Fruit fly (Drosophila melanogaster): ENCODE results near the gene Oli.

Oli gene

dm6 chr2L:17586750-17587149, 2.2 kb upstream of the Oli start (continued):
- TF ChIP-seq row (GFP tag; IDR thresholded peaks at IDR 0.05) = 0 out of 3 replicates have a peak, but pooled peaks have one; percentile 23
- TF ChIP-seq CG1603 (tag; optimal IDR thresholded peaks at IDR 0.05) = no peak

dm6 chr2L:17588173-17589082, 556 bp upstream of the Oli start:
- TF ChIP-seq CG12219 (GFP tag; optimal IDR thresholded peaks at IDR 0.05) (no peak), zen (tag; optimal IDR thresholded peaks at IDR 0.05) (peak; percentile 23), scrt (GFP tag; optimal IDR thresholded peaks at IDR 0.05) (no peak), fd96Cb (tag; optimal IDR thresholded peaks at IDR 0.05) (peak; percentile 57), CG9437 (GFP tag; optimal IDR thresholded peaks at IDR 0.05) (peak; percentile 64), CG4328 (GFP tag; optimal IDR thresholded peaks at IDR 0.05) (no peak), CG6683 (GFP tag; optimal IDR thresholded peaks at IDR 0.05) (peak; percentile 16), CG7928 (GFP tag; optimal IDR thresholded peaks at IDR 0.05) (no peak), gfzf (GFP tag; optimal IDR thresholded peaks at IDR 0.05) (no peak), CG7357 (GFP tag; IDR thresholded peaks at IDR 0.05) (no peak), CG17802 (tag; optimal IDR thresholded peaks at IDR 0.05) (no peak), CG2199 (GFP tag; IDR thresholded peaks at IDR 0.05) (peak; percentile 94; the same call in 2 of the 3 replicates), CG1529 (GFP tag; optimal IDR thresholded peaks at IDR 0.05) (no peak), gce (GFP tag; IDR thresholded peaks at IDR 0.05) (no peak), esg (GFP tag; conservative IDR thresholded peaks at IDR 0.05) (no peak), toy (GFP tag; IDR thresholded peaks at IDR 0.05) (no peak), az2 (GFP tag; optimal IDR thresholded peaks at IDR 0.05) (peak; percentile 23), bcd (GFP tag; optimal IDR thresholded peaks at IDR 0.05) (peak; percentile 21), jigr1 (GFP tag; IDR thresholded peaks at IDR 0.05) (no peak), CG2116 (GFP tag; optimal IDR thresholded peaks at IDR 0.05) (no peak), Hey (tag; optimal IDR thresholded peaks at IDR 0.05) (peak; percentile 36), CG14667 (GFP tag; IDR thresholded peaks at IDR 0.05) (no peak), CG16779 (GFP tag; IDR thresholded peaks at IDR 0.05) (no peak), sim (GFP tag; IDR thresholded peaks at IDR 0.05) (no peak), grn (GFP tag; optimal IDR thresholded peaks at IDR 0.05) (no peak), chn (GFP tag; optimal IDR thresholded peaks at IDR 0.05) (no peak), tna (GFP tag; IDR thresholded peaks at IDR 0.05; ENCODE audit: partially characterized antibody) (no peak), CG12744 (GFP tag; optimal IDR thresholded peaks at IDR 0.05) (no peak), slou (GFP tag; optimal IDR thresholded peaks at IDR 0.05) (peak; percentile 58), usp (GFP tag; optimal IDR thresholded peaks at IDR 0.05) (no peak), fd3F (GFP tag; optimal IDR thresholded peaks at IDR 0.05) (no peak), CG8359 (GFP tag; optimal IDR thresholded peaks at IDR 0.05; ENCODE audit: borderline replicate concordance) (no peak), caup (GFP tag; optimal IDR thresholded peaks at IDR 0.05; ENCODE audit: severe bottlenecking) (no peak), CG14965 (GFP tag; optimal IDR thresholded peaks at IDR 0.05; ENCODE audit: borderline replicate concordance) (no peak), mld (GFP tag; IDR thresholded peaks at IDR 0.05; ENCODE audit: partially characterized antibody) (no peak), Optix (GFP tag; IDR thresholded peaks at IDR 0.05) (no peak), cas (GFP tag; IDR thresholded peaks at IDR 0.05) (no peak), CG12391 (tag; optimal IDR thresholded peaks at IDR 0.05) (peak; percentile 75), Hmr (GFP tag; optimal IDR thresholded peaks at IDR 0.05) (peak; percentile 21), yki (optimal IDR thresholded peaks at IDR 0.05) (no peak), CG4854 (GFP tag; optimal IDR thresholded peaks at IDR 0.05) (no peak), CG6689 (GFP tag; IDR thresholded peaks at IDR 0.05) (0 out of 2 replicates have a peak, but pooled peaks have one; percentile 17), CG11085 (GFP tag; IDR thresholded peaks at IDR 0.05) (0 out of 2 replicates have a peak, but pooled peaks have one; percentile 21), CG1602 (GFP tag; optimal IDR thresholded peaks at IDR 0.05) (peak; percentile 28), CG18599 (GFP tag; optimal IDR thresholded peaks at IDR 0.05) (peak; percentile 36)

Data from whole organism, embryonic.